Fruit fly (Drosophila melanogaster) whole organism, embryonic: Measurements from ENCODE around the gene Cyp312a1.

ENCODE experiments used
- Atf3 ChIP-seq: fragments of 200-800 bp; sonication (Bioruptor generic); optimal IDR thresholded peaks from 3 replicates; lab custom pipeline; 2016; ENCODE audit warnings: missing biosample characterization, missing genetic modification characterization
- CG10431 ChIP-seq: fragments of 200-800 bp; sonication (Bioruptor generic); optimal IDR thresholded peaks from 3 replicates; lab custom pipeline; 2018; ENCODE audit warnings: missing biosample characterization, mild to moderate bottlenecking, missing genetic modification characterization
- CG12391 ChIP-seq: fragments of 200-800 bp; sonication (Bioruptor generic); optimal IDR thresholded peaks from 3 replicates; lab custom pipeline; 2018; ENCODE audit warnings: missing biosample characterization, mild to moderate bottlenecking, missing genetic modification characterization, moderate library complexity
- CG14014 ChIP-seq: fragments of 200-800 bp; sonication (Bioruptor generic); IDR thresholded peaks from 2 replicates; pipeline ENCODE4 v1.3.6; 2022; ENCODE audit warnings: missing biosample characterization, missing genetic modification characterization
- CG15514 ChIP-seq: fragments of 200-800 bp; sonication (Bioruptor generic); optimal IDR thresholded peaks from 3 replicates; lab custom pipeline; 2017; ENCODE audit warnings: missing biosample characterization, missing genetic modification characterization, mild to moderate bottlenecking, moderate library complexity, missing genetic modification reagents
- CG16815 ChIP-seq: fragments of 200-800 bp; sonication (Bioruptor generic); optimal IDR thresholded peaks from 3 replicates; lab custom pipeline; 2017; ENCODE audit warnings: missing biosample characterization, mild to moderate bottlenecking, missing genetic modification characterization
- CG17612 ChIP-seq: fragments of 200-800 bp; sonication (Bioruptor generic); IDR thresholded peaks from 2 replicates; pipeline ENCODE4 v1.3.6; 2022; ENCODE audit warnings: missing biosample characterization, missing genetic modification characterization
- CG18476 ChIP-seq: fragments of 200-800 bp; sonication (Bioruptor generic); optimal IDR thresholded peaks from 2 replicates; lab custom pipeline; 2016; ENCODE audit warnings: missing biosample characterization, mild to moderate bottlenecking, missing genetic modification characterization
- CG2116 ChIP-seq: fragments of 200-800 bp; sonication (Bioruptor generic); optimal IDR thresholded peaks from 3 replicates; lab custom pipeline; 2018; ENCODE audit warnings: missing biosample characterization, mild to moderate bottlenecking, missing genetic modification characterization
- CG2120 ChIP-seq: fragments of 200-800 bp; sonication (Bioruptor generic); optimal IDR thresholded peaks from 3 replicates; lab custom pipeline; 2016; ENCODE audit warnings: missing biosample characterization, missing genetic modification characterization
- CG30020 ChIP-seq: fragments of 200-800 bp; optimal IDR thresholded peaks from 2 replicates; lab custom pipeline; 2019; ENCODE audit warnings: missing biosample characterization, mild to moderate bottlenecking, missing genetic modification characterization, moderate library complexity
- CG30403 ChIP-seq: fragments of 200-800 bp; sonication (Bioruptor generic); optimal IDR thresholded peaks from 3 replicates; lab custom pipeline; 2016; ENCODE audit warnings: missing biosample characterization, missing genetic modification characterization
- CG31365 ChIP-seq: fragments of 200-800 bp; sonication (Bioruptor generic); optimal IDR thresholded peaks from 2 replicates; lab custom pipeline; 2018; ENCODE audit warnings: missing biosample characterization, mild to moderate bottlenecking, missing genetic modification characterization
- CG6175 ChIP-seq: fragments of 200-800 bp; sonication (Bioruptor generic); IDR thresholded peaks from 3 replicates; pipeline ENCODE4 v1.3.6; 2022; ENCODE audit warnings: missing biosample characterization, missing genetic modification characterization
- CG6689 ChIP-seq: fragments of 200-800 bp; sonication (Bioruptor generic); IDR thresholded peaks from 2 replicates; pipeline ENCODE4 v1.3.6; 2022; ENCODE audit warnings: missing biosample characterization, missing genetic modification characterization
- CG7963 ChIP-seq: fragments of 200-800 bp; sonication (Bioruptor generic); IDR thresholded peaks from 3 replicates; pipeline ENCODE4 v1.3.6; 2022; ENCODE audit warnings: missing biosample characterization, missing genetic modification characterization; ENCODE audit not compliant: partially characterized antibody
- CG9215 ChIP-seq: fragments of 200-800 bp; sonication (Bioruptor generic); IDR thresholded peaks from 2 replicates; pipeline ENCODE4 v1.3.6; 2022; ENCODE audit warnings: missing biosample characterization, missing genetic modification characterization
- CG9797 ChIP-seq: fragments of 200-800 bp; sonication (Bioruptor generic); optimal IDR thresholded peaks from 3 replicates; lab custom pipeline; 2018; ENCODE audit warnings: missing biosample characterization, mild to moderate bottlenecking, missing genetic modification characterization
- CG9817 ChIP-seq: fragments of 200-800 bp; sonication (Bioruptor generic); optimal IDR thresholded peaks from 2 replicates; lab custom pipeline; 2018; ENCODE audit warnings: missing biosample characterization, mild to moderate bottlenecking, missing genetic modification characterization, moderate library complexity
- D19A ChIP-seq: fragments of 200-800 bp; optimal IDR thresholded peaks from 3 replicates; lab custom pipeline; 2019; ENCODE audit warnings: missing biosample characterization, mild to moderate bottlenecking, missing genetic modification characterization, moderate library complexity
- Doc2 ChIP-seq: fragments of 200-800 bp; sonication (Bioruptor generic); IDR thresholded peaks from 2 replicates; pipeline ENCODE4 v1.3.6; 2022; ENCODE audit warnings: missing biosample characterization, missing genetic modification characterization
- Fer2 ChIP-seq: fragments of 200-800 bp; sonication (Bioruptor generic); optimal IDR thresholded peaks from 2 replicates; lab custom pipeline; 2018; ENCODE audit warnings: missing biosample characterization, mild to moderate bottlenecking, missing genetic modification characterization, moderate library complexity
- HmgZ ChIP-seq: fragments of 200-800 bp; sonication (Bioruptor generic); optimal IDR thresholded peaks from 2 replicates; lab custom pipeline; 2018; ENCODE audit warnings: missing biosample characterization, mild to moderate bottlenecking, missing genetic modification characterization
- Hmx ChIP-seq: fragments of 200-800 bp; sonication (Bioruptor generic); optimal IDR thresholded peaks from 2 replicates; lab custom pipeline; 2016; ENCODE audit warnings: missing biosample characterization, missing genetic modification characterization
- Lim3 ChIP-seq: fragments of 200-800 bp; sonication (Bioruptor generic); IDR thresholded peaks from 2 replicates; pipeline ENCODE4 v1.3.6; 2022; ENCODE audit warnings: missing biosample characterization, missing genetic modification characterization
- Myb ChIP-seq: fragments of 200-800 bp; sonication (Bioruptor generic); optimal IDR thresholded peaks from 2 replicates; lab custom pipeline; 2016; ENCODE audit warnings: missing biosample characterization, missing genetic modification characterization
- Nf-YA ChIP-seq: fragments of 200-800 bp; sonication (Bioruptor generic); IDR thresholded peaks from 2 replicates; pipeline ENCODE4 v1.3.6; 2022; ENCODE audit warnings: missing biosample characterization, missing genetic modification characterization
- NfI ChIP-seq: fragments of 200-800 bp; sonication (Bioruptor generic); optimal IDR thresholded peaks from 3 replicates; lab custom pipeline; 2018; ENCODE audit warnings: missing biosample characterization, mild to moderate bottlenecking, missing genetic modification characterization, moderate library complexity
- Oaz ChIP-seq: fragments of 200-800 bp; sonication (Bioruptor generic); IDR thresholded peaks from 2 replicates; pipeline ENCODE4 v1.3.6; 2022; ENCODE audit warnings: missing biosample characterization, missing genetic modification characterization
- Ptx1 ChIP-seq: fragments of 200-800 bp; sonication (Bioruptor generic); IDR thresholded peaks from 2 replicates; pipeline ENCODE4 v1.3.6; 2022; ENCODE audit warnings: missing biosample characterization, missing genetic modification characterization
- Side ChIP-seq: fragments of 200-800 bp; sonication (Bioruptor generic); optimal IDR thresholded peaks from 2 replicates; lab custom pipeline; 2016; ENCODE audit warnings: missing biosample characterization, missing genetic modification characterization
- Spps ChIP-seq: fragments of 200-800 bp; sonication (Bioruptor generic); optimal IDR thresholded peaks from 2 replicates; lab custom pipeline; 2018; ENCODE audit warnings: missing biosample characterization, mild to moderate bottlenecking, missing genetic modification characterization
- Xbp1 ChIP-seq: fragments of 200-800 bp; sonication (Bioruptor generic); optimal IDR thresholded peaks from 3 replicates; lab custom pipeline; 2016; ENCODE audit warnings: missing biosample characterization, mild to moderate bottlenecking, missing genetic modification characterization
- ase ChIP-seq: fragments of 200-800 bp; sonication (Bioruptor generic); IDR thresholded peaks from 3 replicates; pipeline ENCODE4 v1.3.6; 2022; ENCODE audit warnings: missing biosample characterization, missing genetic modification characterization
- bsh ChIP-seq, 2 experiments: fragments of 200-800 bp; sonication (Bioruptor generic); optimal IDR thresholded peaks; 2 replicates each; lab custom pipeline; 2017 to 2018; ENCODE audit warnings: mild to moderate bottlenecking in 2 of 2, missing biosample characterization in 2 of 2, missing genetic modification characterization in 2 of 2, moderate library complexity in 1 of 2
- cato ChIP-seq: fragments of 200-800 bp; sonication (Bioruptor generic); optimal IDR thresholded peaks from 2 replicates; lab custom pipeline; 2016; ENCODE audit warnings: missing biosample characterization, missing genetic modification characterization, borderline replicate concordance
- da ChIP-seq: fragments of 200-800 bp; sonication (Bioruptor generic); optimal IDR thresholded peaks from 2 replicates; lab custom pipeline; 2016; ENCODE audit warnings: missing biosample characterization, missing genetic modification characterization
- ems ChIP-seq: fragments of 200-800 bp; sonication (Bioruptor generic); optimal IDR thresholded peaks from 3 replicates; lab custom pipeline; 2016; ENCODE audit warnings: missing biosample characterization, missing genetic modification characterization
- exex ChIP-seq: fragments of 200-800 bp; sonication (Bioruptor generic); optimal IDR thresholded peaks from 4 replicates; lab custom pipeline; 2018; ENCODE audit warnings: missing biosample characterization, mild to moderate bottlenecking, missing genetic modification characterization, moderate library complexity
- gcm2 ChIP-seq: fragments of 200-800 bp; sonication (Bioruptor generic); optimal IDR thresholded peaks from 2 replicates; lab custom pipeline; 2016; ENCODE audit warnings: missing biosample characterization, missing genetic modification characterization
- ind ChIP-seq: fragments of 200-800 bp; sonication (Bioruptor generic); optimal IDR thresholded peaks from 3 replicates; lab custom pipeline; 2016; ENCODE audit warnings: missing biosample characterization, missing genetic modification characterization
- lilli ChIP-seq: fragments of 200-800 bp; sonication (Bioruptor generic); optimal IDR thresholded peaks from 3 replicates; lab custom pipeline; 2016; ENCODE audit warnings: missing biosample characterization, missing genetic modification characterization
- mld ChIP-seq: fragments of 200-800 bp; sonication (Bioruptor generic); IDR thresholded peaks from 3 replicates; pipeline ENCODE4 v1.3.6; 2022; ENCODE audit warnings: missing biosample characterization, missing genetic modification characterization; ENCODE audit not compliant: partially characterized antibody
- nmo ChIP-seq: fragments of 200-800 bp; sonication (Bioruptor generic); optimal IDR thresholded peaks from 2 replicates; lab custom pipeline; 2018; ENCODE audit warnings: missing biosample characterization, mild to moderate bottlenecking, missing genetic modification characterization, moderate library complexity
- shn ChIP-seq: fragments of 200-800 bp; sonication (Bioruptor generic); optimal IDR thresholded peaks from 3 replicates; lab custom pipeline; 2016; ENCODE audit warnings: missing biosample characterization, missing genetic modification characterization
- slbo ChIP-seq: fragments of 200-800 bp; sonication (Bioruptor generic); IDR thresholded peaks from 2 replicates; pipeline ENCODE4 v1.3.6; 2022; ENCODE audit warnings: missing biosample characterization, missing genetic modification characterization
- slp2 ChIP-seq: fragments of 200-800 bp; sonication (Bioruptor generic); optimal IDR thresholded peaks from 2 replicates; lab custom pipeline; 2016; ENCODE audit warnings: missing biosample characterization, missing genetic modification characterization
- unc-4 ChIP-seq: fragments of 200-800 bp; sonication (Bioruptor generic); IDR thresholded peaks from 2 replicates; pipeline ENCODE4 v1.3.6; 2022; ENCODE audit warnings: missing biosample characterization, missing genetic modification characterization; ENCODE audit not compliant: partially characterized antibody
- z ChIP-seq: fragments of 200-800 bp; sonication (Bioruptor generic); IDR thresholded peaks from 3 replicates; pipeline ENCODE4 v1.3.6; 2022; ENCODE audit warnings: missing biosample characterization, missing genetic modification characterization
- zen ChIP-seq: fragments of 200-800 bp; sonication (Bioruptor generic); optimal IDR thresholded peaks from 3 replicates; lab custom pipeline; 2018; ENCODE audit warnings: missing biosample characterization, mild to moderate bottlenecking, missing genetic modification characterization, moderate library complexity
- zf30C ChIP-seq: fragments of 200-800 bp; sonication (Bioruptor generic); optimal IDR thresholded peaks from 3 replicates; lab custom pipeline; 2018; ENCODE audit warnings: missing biosample characterization, mild to moderate bottlenecking, missing genetic modification characterization
- zfh1 ChIP-seq: fragments of 200-800 bp; sonication (Bioruptor generic); IDR thresholded peaks from 3 replicates; pipeline ENCODE4 v1.3.6; 2022; ENCODE audit warnings: missing biosample characterization, missing genetic modification characterization

The Cyp312a1 gene

dm6 chr3L:18109459-18109863 is 23.0 kb downstream of the Cyp312a1 start, which contains the start of the genes Polr3D and mus304 (continued):
- TF ChIP-seq slbo (no peak), exex (tag; lab: Kevin White, UChicago) (no peak), CG30403 (GFP tag; lab: Kevin White, UChicago) (peak; percentile 49), CG12391 (tag; lab: Kevin White, UChicago) (peak; percentile 18), lilli (GFP tag; lab: Kevin White, UChicago) (peak; percentile 36), da (GFP tag; lab: Kevin White, UChicago) (no peak), HmgZ (tag; lab: Kevin White, UChicago) (peak; percentile 44), ind (GFP tag; lab: Kevin White, UChicago) (peak; percentile 14), Spps (tag; lab: Kevin White, UChicago) (no peak), CG16815 (GFP tag; lab: Kevin White, UChicago) (no peak), CG10431 (no peak), zfh1 (GFP tag; lab: Robert Waterston, UW) (no peak), Nf-YA (GFP tag; lab: Robert Waterston, UW) (no peak), NfI (GFP tag; lab: Kevin White, UChicago) (peak; percentile 0), CG9797 (peak; percentile 20), CG14014 (GFP tag; lab: Robert Waterston, UW) (no peak), Fer2 (tag; lab: Kevin White, UChicago) (no peak), mld (GFP tag; lab: Robert Waterston, UW) (no peak; the same call in 2 of the 3 replicates), nmo (peak; percentile 70), CG9215 (GFP tag; lab: Robert Waterston, UW) (0 out of 2 replicates have a peak, but pooled peaks have one; percentile 5), slp2 (peak; percentile 10), D19A (tag; lab: Kevin White, UChicago) (peak; percentile 12), zf30C (GFP tag; lab: Kevin White, UChicago) (no peak), Doc2 (no peak), CG6175 (no peak), CG31365 (no peak), bsh (GFP tag; optimal IDR thresholded peaks at IDR 0.05; lab: Kevin White, UChicago) (no peak), ase (GFP tag; lab: Robert Waterston, UW) (no peak), z (GFP tag; lab: Robert Waterston, UW) (no peak), CG30020 (tag; lab: Kevin White, UChicago) (peak; percentile 19), zen (tag; lab: Kevin White, UChicago) (peak; percentile 48), Xbp1 (peak; percentile 27), ems (GFP tag; lab: Kevin White, UChicago) (no peak), cato (GFP tag; lab: Kevin White, UChicago) (no peak), CG2116 (GFP tag; lab: Kevin White, UChicago) (peak; percentile 85), CG15514 (GFP tag; lab: Kevin White, UChicago) (peak; percentile 92), Lim3 (GFP tag; lab: Robert Waterston, UW) (no peak), Myb (GFP tag; lab: Kevin White, UChicago) (peak; percentile 80), CG9817 (tag; lab: Kevin White, UChicago) (peak; percentile 50), CG6689 (no peak), CG17612 (no peak), unc-4 (peak; percentile 59; the same call in 1 of the 2 replicates), Side (GFP tag; lab: Kevin White, UChicago) (peak; percentile 6), CG7963 (GFP tag; lab: Robert Waterston, UW) (peak; percentile 46), Hmx (GFP tag; lab: Kevin White, UChicago) (no peak), Oaz (no peak), CG2120 (GFP tag; lab: Kevin White, UChicago) (peak; percentile 34), CG18476 (no peak), shn (GFP tag; lab: Kevin White, UChicago) (no peak), gcm2 (no peak), Ptx1 (no peak), Atf3 (GFP tag; lab: Kevin White, UChicago) (no peak)
